Worm (Caenorhabditis elegans) whole organism, young adult: ENCODE data around the gene spas-1.
A peak's percentile ranks its signal among the peaks of the same experiment; 100 is the strongest.

Experiments used
- B0261.1 ChIP-seq: sonication (generic microtip); optimal IDR thresholded peaks from 2 replicates; lab custom pipeline; 2016; ENCODE audit warnings: mild to moderate bottlenecking, missing genetic modification characterization, moderate library complexity, missing compliant biosample characterization
- C06A6.2 ChIP-seq: fragments of 200-800 bp; sonication (Bioruptor generic); conservative IDR thresholded peaks from 2 replicates; pipeline ENCODE4 v1.3.6; 2022; ENCODE audit warnings: missing genetic modification characterization, missing compliant biosample characterization
- F37B4.10 ChIP-seq: fragments of 200-800 bp; sonication (Bioruptor generic); IDR thresholded peaks from 2 replicates; pipeline ENCODE4 v1.3.6; 2022; ENCODE audit warnings: missing genetic modification characterization, missing compliant biosample characterization
- F39B2.1 ChIP-seq: fragments of 200-800 bp; sonication (Bioruptor generic); IDR thresholded peaks from 2 replicates; pipeline ENCODE4 v1.3.6; 2022; ENCODE audit warnings: missing genetic modification reagents, missing genetic modification characterization, missing compliant biosample characterization
- F52B5.7 ChIP-seq: sonication (generic microtip); optimal IDR thresholded peaks from 2 replicates; lab custom pipeline; 2016; ENCODE audit warnings: mild to moderate bottlenecking, missing genetic modification characterization, missing compliant biosample characterization
- F55B11.4 ChIP-seq: sonication (generic microtip); optimal IDR thresholded peaks from 2 replicates; lab custom pipeline; 2016; ENCODE audit warnings: missing compliant biosample characterization, missing genetic modification characterization, borderline replicate concordance; ENCODE audit not compliant: insufficient read depth
- K11D2.4 ChIP-seq: fragments of 200-800 bp; sonication (Bioruptor generic); IDR thresholded peaks from 2 replicates; pipeline ENCODE4 v1.3.6; 2022; ENCODE audit warnings: missing genetic modification reagents, missing genetic modification characterization, missing compliant biosample characterization
- K12H6.12 ChIP-seq: fragments of 200-800 bp; sonication (Bioruptor generic); optimal IDR thresholded peaks from 2 replicates; lab custom pipeline; 2018; ENCODE audit warnings: mild to moderate bottlenecking, missing genetic modification characterization, missing compliant biosample characterization
- ZK185.1 ChIP-seq: sonication (generic microtip); optimal IDR thresholded peaks from 2 replicates; lab custom pipeline; 2016; ENCODE audit warnings: mild to moderate bottlenecking, missing genetic modification characterization, missing compliant biosample characterization; ENCODE audit not compliant: poor library complexity, severe bottlenecking
- akir-1 ChIP-seq: fragments of 200-800 bp; sonication (Bioruptor generic); optimal IDR thresholded peaks from 2 replicates; lab custom pipeline; 2018; ENCODE audit warnings: mild to moderate bottlenecking, missing genetic modification characterization, moderate library complexity, missing compliant biosample characterization
- ama-1 ChIP-seq, 3 experiments: fragments of 150-350 bp in 1 of 3; sonication (generic microtip) in 2 of 3; optimal IDR thresholded peaks; 2 replicates each; lab custom pipeline; 2014 to 2018; ENCODE audit warnings: missing biosample characterization in 2 of 3, missing genetic modification characterization in 2 of 3, missing genetic modification reagents in 2 of 3
- atf-7 ChIP-seq: sonication (generic microtip); optimal IDR thresholded peaks from 2 replicates; lab custom pipeline; 2017; ENCODE audit warnings: mild to moderate bottlenecking, missing genetic modification characterization, missing compliant biosample characterization
- athp-1 ChIP-seq: sonication (generic microtip); optimal IDR thresholded peaks from 2 replicates; lab custom pipeline; 2017; ENCODE audit warnings: mild to moderate bottlenecking, missing genetic modification characterization, missing compliant biosample characterization
- attf-5 ChIP-seq: fragments of 200-800 bp; sonication (Bioruptor generic); optimal IDR thresholded peaks from 2 replicates; lab custom pipeline; 2018; ENCODE audit warnings: mild to moderate bottlenecking, missing genetic modification characterization, missing compliant biosample characterization
- cebp-2 ChIP-seq: fragments of 200-800 bp; sonication (Bioruptor generic); IDR thresholded peaks from 2 replicates; pipeline ENCODE4 v1.3.6; 2022; ENCODE audit warnings: missing genetic modification characterization, missing compliant biosample characterization
- ceh-27 ChIP-seq: fragments of 200-800 bp; sonication (Bioruptor generic); optimal IDR thresholded peaks from 2 replicates; lab custom pipeline; 2018; ENCODE audit warnings: mild to moderate bottlenecking, missing genetic modification characterization, moderate library complexity, missing compliant biosample characterization
- dpl-1 ChIP-seq: fragments of 150-350 bp; optimal IDR thresholded peaks from 2 replicates; lab custom pipeline; 2014; ENCODE audit warnings: missing biosample characterization, missing genetic modification reagents, missing genetic modification characterization
- him-1 ChIP-seq: sonication (generic microtip); optimal IDR thresholded peaks from 2 replicates; lab custom pipeline; 2016; ENCODE audit warnings: missing genotype, missing genetic modification reagents, missing genetic modification characterization, missing compliant biosample characterization
- hlh-12 ChIP-seq: sonication (generic microtip); optimal IDR thresholded peaks from 2 replicates; lab custom pipeline; 2016; ENCODE audit warnings: missing genetic modification characterization, missing compliant biosample characterization
- hlh-26 ChIP-seq: fragments of 200-800 bp; sonication (Bioruptor generic); conservative IDR thresholded peaks from 2 replicates; pipeline ENCODE4 v1.3.6; 2022; ENCODE audit warnings: missing genetic modification reagents, missing genetic modification characterization, missing compliant biosample characterization
- hmg-1.2 ChIP-seq: fragments of 200-800 bp; sonication (Bioruptor generic); IDR thresholded peaks from 2 replicates; pipeline ENCODE4 v1.3.6; 2022; ENCODE audit warnings: missing genetic modification reagents, missing genetic modification characterization, missing compliant biosample characterization
- hmg-20 ChIP-seq: fragments of 200-800 bp; sonication (Bioruptor generic); IDR thresholded peaks from 2 replicates; pipeline ENCODE4 v1.3.6; 2022; ENCODE audit warnings: missing genetic modification reagents, missing genetic modification characterization, missing compliant biosample characterization
- lin-26 ChIP-seq: fragments of 200-800 bp; sonication (Bioruptor generic); IDR thresholded peaks from 2 replicates; pipeline ENCODE4 v1.3.6; 2022; ENCODE audit warnings: missing genetic modification reagents, missing genetic modification characterization, missing compliant biosample characterization
- lin-40 ChIP-seq: sonication (generic microtip); optimal IDR thresholded peaks from 2 replicates; lab custom pipeline; 2016; ENCODE audit warnings: missing genetic modification characterization, mild to moderate bottlenecking, missing compliant biosample characterization, missing genotype, missing genetic modification reagents
- madf-3 ChIP-seq: fragments of 200-800 bp; sonication (Bioruptor generic); IDR thresholded peaks from 2 replicates; pipeline ENCODE4 v1.3.6; 2022; ENCODE audit warnings: missing genetic modification reagents, missing genetic modification characterization, missing compliant biosample characterization
- madf-8 ChIP-seq: fragments of 200-800 bp; sonication (Bioruptor generic); conservative IDR thresholded peaks from 2 replicates; pipeline ENCODE4 v1.3.6; 2022; ENCODE audit warnings: missing genetic modification reagents, missing genetic modification characterization, missing compliant biosample characterization
- mes-4 ChIP-seq: sonication (generic microtip); optimal IDR thresholded peaks from 2 replicates; lab custom pipeline; 2016; ENCODE audit warnings: missing genotype, missing genetic modification characterization, missing compliant biosample characterization
- nfya-2 ChIP-seq: fragments of 200-800 bp; sonication (Bioruptor generic); IDR thresholded peaks from 2 replicates; pipeline ENCODE4 v1.3.6; 2022; ENCODE audit warnings: missing genetic modification reagents, missing genetic modification characterization, missing compliant biosample characterization
- nhr-80 ChIP-seq: sonication (generic microtip); optimal IDR thresholded peaks from 2 replicates; lab custom pipeline; 2016; ENCODE audit warnings: missing genetic modification characterization, missing compliant biosample characterization
- snpc-1.3 ChIP-seq: sonication (generic microtip); optimal IDR thresholded peaks from 2 replicates; lab custom pipeline; 2017; ENCODE audit warnings: missing genetic modification characterization, mild to moderate bottlenecking, missing compliant biosample characterization, antibody characterized with exemption, moderate library complexity, missing genotype, missing genetic modification reagents; ENCODE audit not compliant: insufficient read depth
- unc-62 ChIP-seq: fragments of 150-350 bp; optimal IDR thresholded peaks from 2 replicates; lab custom pipeline; 2014; ENCODE audit warnings: missing biosample characterization, missing genetic modification reagents, missing genetic modification characterization
- zfh-2 ChIP-seq: fragments of 200-800 bp; sonication (Bioruptor generic); conservative IDR thresholded peaks from 2 replicates; pipeline ENCODE4 v1.3.6; 2022; ENCODE audit warnings: missing genetic modification reagents, missing genetic modification characterization, missing compliant biosample characterization
- ztf-6 ChIP-seq: fragments of 200-800 bp; sonication (Bioruptor generic); IDR thresholded peaks from 2 replicates; pipeline ENCODE4 v1.3.6; 2022; ENCODE audit warnings: missing genetic modification reagents, missing genetic modification characterization, missing compliant biosample characterization

The spas-1 gene

DNA sequence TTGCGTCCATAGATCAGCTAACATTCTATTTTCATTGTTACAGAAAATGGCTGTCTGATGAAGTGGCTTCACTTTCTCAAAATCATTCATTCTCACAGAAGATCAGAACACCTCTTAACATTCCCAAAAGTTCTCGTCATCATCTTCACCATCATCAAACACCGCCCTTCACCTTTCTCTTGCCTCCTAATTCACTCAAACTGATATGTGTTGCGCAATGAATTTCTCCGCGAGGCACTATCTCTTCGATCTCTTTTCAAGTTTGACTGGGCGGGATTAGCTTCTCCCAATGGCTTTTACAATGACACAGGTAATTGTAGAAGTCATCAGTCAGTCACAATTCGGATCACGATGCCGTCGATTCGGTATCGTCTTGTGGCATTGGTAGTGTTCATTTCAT, 46.0 kb downstream of the spas-1 start, which contains the start of gene grd-6:
TSS of gene grd-6 (plus strand) at position 301 of the 400 bp plus-strand sequence.
- no peak for TF ChIP-seq madf-8 (GFP tag; lab: Robert Waterston, UW)
- TF ChIP-seq F37B4.10 (GFP tag; lab: Robert Waterston, UW) = no peak
- no peak for TF ChIP-seq mes-4 (tag; lab: Kevin White, UChicago)
- no peak for TF ChIP-seq nfya-2 (GFP tag; lab: Robert Waterston, UW)
- no peak for TF ChIP-seq unc-62 (GFP tag; lab: Kevin White, UChicago)
- TF ChIP-seq dpl-1 (GFP tag; lab: Kevin White, UChicago) = no peak
- TF ChIP-seq K12H6.12 (tag; lab: Kevin White, UChicago) = no peak
- TF ChIP-seq zfh-2 (GFP tag; lab: Robert Waterston, UW) = no peak
- TF ChIP-seq ztf-6 = no peak
- TF ChIP-seq hlh-26 (GFP tag; lab: Robert Waterston, UW) = no peak
- no peak for TF ChIP-seq B0261.1 (tag; lab: Kevin White, UChicago)
- no peak for TF ChIP-seq ceh-27 (GFP tag; lab: Kevin White, UChicago)
- no peak for TF ChIP-seq madf-3 (GFP tag; lab: Robert Waterston, UW)
- no peak for TF ChIP-seq snpc-1.3 (tag; lab: Kevin White, UChicago)
- TF ChIP-seq atf-7 = no peak
- no peak for TF ChIP-seq K11D2.4 (GFP tag; lab: Robert Waterston, UW)

DNA sequence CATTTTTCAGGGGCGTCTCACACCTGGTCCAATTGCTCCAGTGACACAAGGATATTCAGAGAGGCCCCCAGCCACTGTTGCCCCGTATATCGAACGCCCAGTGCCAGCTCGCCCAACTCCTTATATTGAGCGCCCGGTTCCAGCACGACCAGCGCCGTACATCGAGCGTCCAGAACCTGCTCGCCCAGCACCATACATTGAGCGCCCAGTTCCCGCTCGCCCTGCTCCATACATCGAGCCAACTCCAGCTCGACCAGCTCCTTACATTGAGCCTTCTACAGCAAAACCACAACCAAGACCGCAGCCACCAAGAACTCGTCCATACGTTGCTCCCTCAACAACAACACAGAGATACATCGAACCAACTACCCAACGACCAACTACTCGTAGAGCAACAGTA, 47.2 kb downstream of the spas-1 start:
- TF ChIP-seq F52B5.7 (tag; lab: Kevin White, UChicago) (no peak), ZK185.1 (no peak), lin-40 (tag; lab: Kevin White, UChicago) (no peak), attf-5 (no peak), zfh-2 (GFP tag; lab: Robert Waterston, UW) (peak; percentile 78)

ce11 chrV:9224377-9224776, 48.8 kb downstream of the spas-1 start:
- no peak for TF ChIP-seq ZK185.1
- no peak for TF ChIP-seq hmg-1.2 (GFP tag; lab: Robert Waterston, UW)
- TF ChIP-seq F55B11.4 (tag; lab: Kevin White, UChicago) = no peak
- no peak for TF ChIP-seq K12H6.12 (tag; lab: Kevin White, UChicago)

- TF ChIP-seq ama-1 (optimal IDR thresholded peaks at IDR 0.05; lab: Kevin White, UChicago) = no peak
- no peak for TF ChIP-seq ama-1 (GFP tag; optimal IDR thresholded peaks at IDR 0.05; lab: Kevin White, UChicago)
- no peak for TF ChIP-seq ztf-6
- no peak for TF ChIP-seq athp-1
- no peak for TF ChIP-seq F39B2.1 (GFP tag; lab: Robert Waterston, UW)
- no peak for TF ChIP-seq lin-26 (GFP tag; lab: Robert Waterston, UW)
- TF ChIP-seq akir-1 = no peak
- TF ChIP-seq C06A6.2 (GFP tag; lab: Robert Waterston, UW) = no peak
- no peak for TF ChIP-seq hlh-26 (GFP tag; lab: Robert Waterston, UW)
- no peak for TF ChIP-seq hmg-20 (GFP tag; lab: Robert Waterston, UW)
- no peak for TF ChIP-seq zfh-2 (GFP tag; lab: Robert Waterston, UW)
- TF ChIP-seq nhr-80 (tag; lab: Kevin White, UChicago) = no peak
- no peak for TF ChIP-seq cebp-2
- no peak for TF ChIP-seq him-1 (tag; lab: Kevin White, UChicago)
- no peak for TF ChIP-seq hlh-12 (tag; lab: Kevin White, UChicago)
- no peak for TF ChIP-seq dpl-1 (GFP tag; lab: Kevin White, UChicago)
These were observed 49.4 kb downstream of the spas-1 start for ce11 chrV:9224981-9225380.
